Worm (Caenorhabditis elegans) whole organism, early embryonic: Measurements from ENCODE around the gene F58F12.4.
A peak's percentile ranks its signal among the peaks of the same experiment; 100 is the strongest.

Source experiments
- B0310.2 ChIP-seq: sonication (generic microtip); optimal IDR thresholded peaks from 2 replicates; lab custom pipeline; 2016; ENCODE audit warnings: mild to moderate bottlenecking, missing genetic modification characterization, missing compliant biosample characterization
- F13C5.2 ChIP-seq: sonication (generic microtip); optimal IDR thresholded peaks from 2 replicates; lab custom pipeline; 2017; ENCODE audit warnings: mild to moderate bottlenecking, missing genetic modification characterization, inconsistent platforms, missing compliant biosample characterization
- aly-1 ChIP-seq: sonication (generic microtip); optimal IDR thresholded peaks from 2 replicates; lab custom pipeline; 2016; ENCODE audit warnings: missing genetic modification characterization, missing compliant biosample characterization
- ama-1 ChIP-seq: fragments of 150-350 bp; optimal IDR thresholded peaks from 2 replicates; lab custom pipeline; 2014
- ceh-13 ChIP-seq: fragments of 200-800 bp; sonication (Bioruptor generic); optimal IDR thresholded peaks from 2 replicates; lab custom pipeline; 2018; ENCODE audit warnings: mild to moderate bottlenecking, missing genetic modification characterization, missing compliant biosample characterization
- ceh-36 ChIP-seq: sonication (generic microtip); optimal IDR thresholded peaks from 2 replicates; lab custom pipeline; 2016; ENCODE audit warnings: missing genetic modification characterization, inconsistent platforms, missing compliant biosample characterization
- ets-7 ChIP-seq: sonication (generic microtip); optimal IDR thresholded peaks from 2 replicates; lab custom pipeline; 2016; ENCODE audit warnings: missing genotype, missing genetic modification characterization, missing compliant biosample characterization
- flt-1 ChIP-seq: fragments of 200-800 bp; sonication (Bioruptor generic); IDR thresholded peaks from 2 replicates; pipeline ENCODE4 v1.3.6; 2022; ENCODE audit warnings: missing genetic modification characterization, missing compliant biosample characterization
- hmbx-1 ChIP-seq: sonication (generic microtip); optimal IDR thresholded peaks from 2 replicates; lab custom pipeline; 2016; ENCODE audit warnings: mild to moderate bottlenecking, missing genetic modification characterization, missing compliant biosample characterization
- hmg-4 ChIP-seq: fragments of 200-800 bp; sonication (Bioruptor generic); optimal IDR thresholded peaks from 2 replicates; lab custom pipeline; 2018; ENCODE audit warnings: mild to moderate bottlenecking, missing genetic modification characterization, missing compliant biosample characterization
- hnd-1 ChIP-seq: sonication (generic microtip); optimal IDR thresholded peaks from 2 replicates; lab custom pipeline; 2016; ENCODE audit warnings: missing genetic modification characterization, missing compliant biosample characterization
- pes-1 ChIP-seq: fragments of 200-800 bp; sonication (Bioruptor generic); IDR thresholded peaks from 2 replicates; pipeline ENCODE4 v1.3.6; 2022; ENCODE audit warnings: missing genetic modification reagents, missing genetic modification characterization, missing compliant biosample characterization
- scrt-1 ChIP-seq: fragments of 200-800 bp; sonication (Bioruptor generic); IDR thresholded peaks from 2 replicates; pipeline ENCODE4 v1.3.6; 2022; ENCODE audit warnings: missing genetic modification characterization, missing compliant biosample characterization
- sea-1 ChIP-seq: fragments of 200-800 bp; sonication (Bioruptor generic); conservative IDR thresholded peaks from 2 replicates; pipeline ENCODE4 v1.3.6; 2022; ENCODE audit warnings: missing genetic modification characterization, missing compliant biosample characterization
- tbx-11 ChIP-seq: fragments of 200-800 bp; sonication (Bioruptor generic); IDR thresholded peaks from 2 replicates; pipeline ENCODE4 v1.3.6; 2022; ENCODE audit warnings: missing genetic modification characterization, missing compliant biosample characterization
- tbx-37 ChIP-seq: fragments of 200-800 bp; sonication (Bioruptor generic); conservative IDR thresholded peaks from 2 replicates; pipeline ENCODE4 v1.3.6; 2022; ENCODE audit warnings: missing genetic modification reagents, missing genetic modification characterization, missing compliant biosample characterization
- tra-4 ChIP-seq: sonication (generic microtip); optimal IDR thresholded peaks from 2 replicates; lab custom pipeline; 2017; ENCODE audit warnings: missing genetic modification characterization, missing compliant biosample characterization

F58F12.4 gene

ce11 chrII:6383183-6383695, 3.3 kb upstream of the F58F12.4 start, which contains the start of gene F58F12.1:
Gene F58F12.1 (plus strand): TSS chrII:6383645.
- peak; percentile 38; the same call in 1 of the 2 replicates for TF ChIP-seq tbx-37 (GFP tag; lab: Robert Waterston, UW)
- TF ChIP-seq F13C5.2 (tag; lab: Kevin White, UChicago), result peak; percentile 52
- no peak for TF ChIP-seq sea-1 (GFP tag; lab: Robert Waterston, UW)
- TF ChIP-seq ceh-13, result no peak

DNA sequence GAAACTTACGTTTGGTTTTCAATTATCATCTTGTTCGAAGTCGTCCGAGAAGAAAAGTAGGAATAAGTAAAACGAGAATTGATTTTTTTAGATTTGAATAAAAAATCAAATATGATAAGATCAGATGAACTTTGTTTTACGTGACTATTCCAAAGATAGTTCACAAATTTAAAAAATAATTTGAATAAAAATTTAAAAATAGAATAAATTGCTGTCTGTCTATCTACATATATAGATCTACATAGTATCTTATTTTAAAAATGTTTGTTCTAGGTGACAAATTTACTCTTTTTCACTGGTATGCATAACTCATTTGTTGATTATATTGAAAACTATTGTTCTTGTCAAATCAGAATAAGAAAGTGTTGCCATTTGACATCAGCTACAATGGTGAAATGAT, 1.4 kb downstream of the F58F12.4 start, which contains the start of gene F58F12.2:
F58F12.2 (minus strand) TSS at position 101 of the 400 bp plus-strand sequence.
- TF ChIP-seq ets-7 (tag; lab: Kevin White, UChicago) (no peak), hmbx-1 (tag; lab: Kevin White, UChicago) (no peak), aly-1 (tag; lab: Kevin White, UChicago) (no peak), hmg-4 (GFP tag; lab: Kevin White, UChicago) (no peak), B0310.2 (tag; lab: Kevin White, UChicago) (no peak), pes-1 (GFP tag; lab: Robert Waterston, UW) (no peak), ama-1 (no peak), F13C5.2 (tag; lab: Kevin White, UChicago) (no peak), tbx-11 (no peak), scrt-1 (GFP tag; lab: Robert Waterston, UW) (no peak), flt-1 (GFP tag; lab: Robert Waterston, UW) (no peak), ceh-13 (no peak), ceh-36 (tag; lab: Kevin White, UChicago) (no peak)

- TF ChIP-seq tbx-37 (GFP tag; lab: Robert Waterston, UW) (no peak), hnd-1 (tag; lab: Kevin White, UChicago) (no peak), tbx-11 (no peak), aly-1 (tag; lab: Kevin White, UChicago) (no peak), hmg-4 (GFP tag; lab: Kevin White, UChicago) (no peak), ceh-36 (tag; lab: Kevin White, UChicago) (no peak), tra-4 (tag; lab: Kevin White, UChicago) (no peak), hmbx-1 (tag; lab: Kevin White, UChicago) (no peak), sea-1 (GFP tag; lab: Robert Waterston, UW) (no peak), B0310.2 (tag; lab: Kevin White, UChicago) (no peak), flt-1 (GFP tag; lab: Robert Waterston, UW) (no peak)
Measured at ce11 chrII:6391195-6391594, 4.6 kb downstream of the F58F12.4 start, which contains the start of gene F58F12.3. Gene F58F12.3 (minus strand): TSS chrII:6391295.

ce11 chrII:6394037-6394436, 7.5 kb downstream of the F58F12.4 start:
- TF ChIP-seq tbx-37 (GFP tag; lab: Robert Waterston, UW), result no peak
- TF ChIP-seq tra-4 (tag; lab: Kevin White, UChicago), result no peak
- no peak for TF ChIP-seq F13C5.2 (tag; lab: Kevin White, UChicago)
- TF ChIP-seq tbx-11, result no peak
- no peak for TF ChIP-seq hmbx-1 (tag; lab: Kevin White, UChicago)
- no peak for TF ChIP-seq aly-1 (tag; lab: Kevin White, UChicago)
- TF ChIP-seq pes-1 (GFP tag; lab: Robert Waterston, UW), result no peak
- no peak for TF ChIP-seq scrt-1 (GFP tag; lab: Robert Waterston, UW)
- TF ChIP-seq ceh-36 (tag; lab: Kevin White, UChicago), result no peak
- no peak for TF ChIP-seq ets-7 (tag; lab: Kevin White, UChicago)
- TF ChIP-seq flt-1 (GFP tag; lab: Robert Waterston, UW), result no peak
- no peak for TF ChIP-seq ceh-13
- no peak for TF ChIP-seq sea-1 (GFP tag; lab: Robert Waterston, UW)
- TF ChIP-seq ama-1, result no peak
- no peak for TF ChIP-seq B0310.2 (tag; lab: Kevin White, UChicago)
- no peak for TF ChIP-seq hmg-4 (GFP tag; lab: Kevin White, UChicago)
- TF ChIP-seq hnd-1 (tag; lab: Kevin White, UChicago), result no peak

DNA sequence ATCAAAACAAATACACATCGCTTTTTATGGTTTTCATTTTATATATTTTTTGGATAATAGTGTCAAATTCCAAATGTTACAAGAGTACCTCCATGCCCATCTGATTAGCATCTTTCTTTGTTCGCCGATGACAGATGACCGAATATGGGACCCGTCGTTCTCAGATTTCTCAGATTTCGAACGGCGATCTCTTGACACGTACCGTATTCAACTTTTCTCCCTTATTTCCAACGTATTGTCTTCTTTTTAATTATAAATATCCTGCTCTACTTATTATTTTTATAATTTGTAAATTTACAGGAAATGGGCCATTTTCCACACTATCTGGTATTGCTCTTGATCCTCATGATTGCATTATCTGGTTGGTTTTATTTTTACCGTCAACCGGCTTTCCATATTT, 11.8 kb downstream of the F58F12.4 start, which contains the start of gene zig-10:
zig-10 (plus strand) TSS at position 301 of the 400 bp plus-strand sequence.
- TF ChIP-seq pes-1 (GFP tag; lab: Robert Waterston, UW) (no peak), ceh-36 (tag; lab: Kevin White, UChicago) (no peak), hnd-1 (tag; lab: Kevin White, UChicago) (no peak), flt-1 (GFP tag; lab: Robert Waterston, UW) (no peak), tbx-11 (no peak), hmg-4 (GFP tag; lab: Kevin White, UChicago) (no peak), F13C5.2 (tag; lab: Kevin White, UChicago) (no peak), hmbx-1 (tag; lab: Kevin White, UChicago) (no peak), ets-7 (tag; lab: Kevin White, UChicago) (no peak), tra-4 (tag; lab: Kevin White, UChicago) (no peak), sea-1 (GFP tag; lab: Robert Waterston, UW) (no peak)

DNA sequence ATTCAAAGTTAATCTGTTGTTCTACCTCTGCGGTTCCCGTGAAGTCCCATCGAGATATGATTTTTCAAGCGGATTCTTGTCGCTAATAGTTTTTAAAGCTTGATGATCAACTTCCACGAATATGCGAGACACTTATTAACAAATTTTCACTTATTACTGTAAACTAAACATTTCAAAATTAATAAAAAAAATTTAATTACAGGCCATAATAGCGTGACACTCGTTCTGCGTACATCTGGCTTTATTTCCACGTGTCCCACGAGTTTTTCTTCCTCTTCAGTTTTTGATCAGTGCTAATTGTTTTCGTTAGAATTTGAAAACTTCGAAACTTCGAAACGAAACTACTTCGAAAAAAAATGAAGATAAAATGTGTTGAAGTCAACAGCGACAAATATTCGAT, 15.1 kb downstream of the F58F12.4 start, which contains the start of gene btb-2:
btb-2 (plus strand) TSS at position 301 of the 400 bp plus-strand sequence.
- TF ChIP-seq B0310.2 (tag; lab: Kevin White, UChicago) (no peak), flt-1 (GFP tag; lab: Robert Waterston, UW) (no peak), hnd-1 (tag; lab: Kevin White, UChicago) (no peak), F13C5.2 (tag; lab: Kevin White, UChicago) (no peak)

DNA sequence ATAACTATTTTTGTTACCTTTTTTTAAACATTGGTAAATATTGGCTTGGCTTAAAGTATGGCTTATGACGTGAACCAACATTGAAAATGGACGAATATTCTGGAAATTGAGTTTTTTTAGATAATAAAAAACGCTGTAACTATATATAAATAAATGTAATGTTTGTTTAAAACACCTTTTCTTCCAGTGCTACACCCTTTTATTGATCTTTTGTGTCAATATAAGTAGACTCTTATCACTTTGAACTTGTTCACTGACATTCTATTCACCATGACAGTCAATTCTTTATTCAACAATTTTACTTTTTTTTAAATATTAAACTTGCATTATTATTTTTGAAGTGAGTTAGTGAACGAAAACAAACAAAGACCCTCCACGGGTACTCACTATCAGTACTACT, 16.7 kb downstream of the F58F12.4 start, which contains the start of gene T25D10.1:
T25D10.1 (plus strand) TSS at position 169 of the 400 bp plus-strand sequence.
- TF ChIP-seq aly-1 (tag; lab: Kevin White, UChicago) (no peak), hmbx-1 (tag; lab: Kevin White, UChicago) (no peak), ets-7 (tag; lab: Kevin White, UChicago) (no peak), tra-4 (tag; lab: Kevin White, UChicago) (no peak), ceh-13 (no peak), flt-1 (GFP tag; lab: Robert Waterston, UW) (no peak), tbx-37 (GFP tag; lab: Robert Waterston, UW) (no peak), ama-1 (no peak), hmg-4 (GFP tag; lab: Kevin White, UChicago) (no peak), hnd-1 (tag; lab: Kevin White, UChicago) (no peak), scrt-1 (GFP tag; lab: Robert Waterston, UW) (no peak), sea-1 (GFP tag; lab: Robert Waterston, UW) (no peak), F13C5.2 (tag; lab: Kevin White, UChicago) (no peak), B0310.2 (tag; lab: Kevin White, UChicago) (no peak), tbx-11 (no peak), pes-1 (GFP tag; lab: Robert Waterston, UW) (no peak)
